Fruit fly (Drosophila melanogaster): ENCODE data around the gene CG11504.

CG11504 gene

DNA sequence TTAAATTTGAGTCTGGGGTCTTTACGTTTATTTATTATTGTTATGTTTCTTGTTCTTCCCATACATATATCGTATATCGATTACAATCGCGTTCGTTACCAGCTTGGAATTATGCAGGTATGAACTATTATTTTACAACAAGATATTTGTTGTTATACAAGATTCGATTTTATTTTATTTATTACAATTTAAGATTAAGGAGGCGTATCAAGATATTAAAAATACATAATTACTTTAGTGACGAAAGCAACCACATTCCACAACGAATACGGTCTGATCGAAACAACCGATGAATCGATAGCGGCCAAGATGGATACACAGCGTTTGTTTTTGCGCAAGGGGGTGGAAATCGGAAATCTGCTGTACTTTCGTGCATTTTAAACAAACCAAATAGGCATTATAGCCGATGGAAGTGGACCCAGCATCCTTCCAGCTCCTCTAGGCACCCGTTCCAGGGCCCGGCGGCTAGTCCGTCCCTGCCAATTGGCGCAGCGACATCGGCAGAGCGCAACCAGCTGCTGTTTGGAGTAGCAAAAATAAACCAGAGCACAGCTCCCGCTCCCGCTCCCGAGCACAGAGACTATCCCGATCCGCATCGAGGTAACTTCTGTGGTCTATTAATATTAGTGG, at the start of gene CG11504, which contains the start of gene CG15525 (continued):
- no peak for TF ChIP-seq Asciz (GFP tag; optimal IDR thresholded peaks at IDR 0.05)
- TF ChIP-seq Gsc (GFP tag; IDR thresholded peaks at IDR 0.05): no peak
- TF ChIP-seq Elba2 (GFP tag; optimal IDR thresholded peaks at IDR 0.05): peak; percentile 6
- no peak for TF ChIP-seq Mes4 (GFP tag; optimal IDR thresholded peaks at IDR 0.05)
- no peak for TF ChIP-seq CG2202 (tag; optimal IDR thresholded peaks at IDR 0.05)
- TF ChIP-seq hth (optimal IDR thresholded peaks at IDR 0.05): no peak
- no peak for TF ChIP-seq CG3281 (GFP tag; optimal IDR thresholded peaks at IDR 0.05)
- TF ChIP-seq bowl (GFP tag; IDR thresholded peaks at IDR 0.05): no peak
- TF ChIP-seq yki (optimal IDR thresholded peaks at IDR 0.05): no peak
- TF ChIP-seq CG4820 (GFP tag; optimal IDR thresholded peaks at IDR 0.05): peak; percentile 37
- TF ChIP-seq Taf1 (GFP tag; IDR thresholded peaks at IDR 0.05): no peak
- TF ChIP-seq dmrt11E (tag; optimal IDR thresholded peaks at IDR 0.05): no peak
- TF ChIP-seq zfh1 (GFP tag; IDR thresholded peaks at IDR 0.05): peak; percentile 51; the same call in 1 of the 3 replicates
- TF ChIP-seq nerfin-2 (GFP tag; IDR thresholded peaks at IDR 0.05; ENCODE audit: partially characterized antibody): peak; percentile 86
- peak; percentile 24 for TF ChIP-seq Dek (tag; optimal IDR thresholded peaks at IDR 0.05)
- no peak for TF ChIP-seq eyg (GFP tag; optimal IDR thresholded peaks at IDR 0.05)
- no peak for TF ChIP-seq Awh (GFP tag; IDR thresholded peaks at IDR 0.05)
- no peak; the same call in 1 of the 3 replicates for TF ChIP-seq CG17361 (GFP tag; IDR thresholded peaks at IDR 0.05)
- TF ChIP-seq Sry-β (GFP tag; optimal IDR thresholded peaks at IDR 0.05): no peak
- peak; percentile 66 for TF ChIP-seq CG6272 (GFP tag; IDR thresholded peaks at IDR 0.05)
- peak; percentile 72 for TF ChIP-seq Dip3 (GFP tag; optimal IDR thresholded peaks at IDR 0.05)
- peak; percentile 31; the same call in 1 of the 2 replicates for TF ChIP-seq CG14667 (GFP tag; IDR thresholded peaks at IDR 0.05)
- peak; percentile 53 for TF ChIP-seq CG4424 (GFP tag; optimal IDR thresholded peaks at IDR 0.05)
- TF ChIP-seq Atf6 (GFP tag; IDR thresholded peaks at IDR 0.05): peak; percentile 63; the same call in 1 of the 2 replicates
- TF ChIP-seq nau (GFP tag; optimal IDR thresholded peaks at IDR 0.05): no peak
- no peak for TF ChIP-seq corto (GFP tag; optimal IDR thresholded peaks at IDR 0.05)
- peak; percentile 18 for TF ChIP-seq jumu (GFP tag; optimal IDR thresholded peaks at IDR 0.05)
- 0 out of 3 replicates have a peak, but pooled peaks have one; percentile 46 for TF ChIP-seq ci (GFP tag; IDR thresholded peaks at IDR 0.05)
- TF ChIP-seq CG18619 (GFP tag; optimal IDR thresholded peaks at IDR 0.05): no peak
- no peak for TF ChIP-seq Sox102F (GFP tag; optimal IDR thresholded peaks at IDR 0.05)
- no peak for TF ChIP-seq wek (GFP tag; optimal IDR thresholded peaks at IDR 0.05)
- TF ChIP-seq Lpt (GFP tag; optimal IDR thresholded peaks at IDR 0.05): no peak
- no peak for TF ChIP-seq ATbp (GFP tag; optimal IDR thresholded peaks at IDR 0.05)
- TF ChIP-seq sug (tag; optimal IDR thresholded peaks at IDR 0.05): no peak
- peak; percentile 50 for TF ChIP-seq grau (tag; optimal IDR thresholded peaks at IDR 0.05)
- TF ChIP-seq CG3407 (GFP tag; optimal IDR thresholded peaks at IDR 0.05): no peak
- peak; percentile 19 for TF ChIP-seq CG18764 (GFP tag; optimal IDR thresholded peaks at IDR 0.05)
- no peak for TF ChIP-seq CG7745 (tag; optimal IDR thresholded peaks at IDR 0.05)
- peak; percentile 71 for TF ChIP-seq CG30403 (GFP tag; optimal IDR thresholded peaks at IDR 0.05)
- TF ChIP-seq Jarid2 (GFP tag; optimal IDR thresholded peaks at IDR 0.05): no peak
- TF ChIP-seq Dip2 (GFP tag; IDR thresholded peaks at IDR 0.05): no peak
- no peak for TF ChIP-seq CTCF (GFP tag; optimal IDR thresholded peaks at IDR 0.05)
- peak; percentile 56 for TF ChIP-seq E2f1 (GFP tag; IDR thresholded peaks at IDR 0.05)
- TF ChIP-seq C15 (GFP tag; IDR thresholded peaks at IDR 0.05): no peak
- TF ChIP-seq Lim3 (GFP tag; IDR thresholded peaks at IDR 0.05): no peak
- TF ChIP-seq ewg (GFP tag; optimal IDR thresholded peaks at IDR 0.05): peak; percentile 52
- TF ChIP-seq CG1233 (GFP tag; optimal IDR thresholded peaks at IDR 0.05): no peak
- no peak for TF ChIP-seq CG3163 (GFP tag; optimal IDR thresholded peaks at IDR 0.05)
- peak; percentile 36; the same call in 1 of the 2 replicates for TF ChIP-seq seq (GFP tag; IDR thresholded peaks at IDR 0.05)
- peak; percentile 10 for TF ChIP-seq fd3F (GFP tag; optimal IDR thresholded peaks at IDR 0.05)
- TF ChIP-seq pho (GFP tag; optimal IDR thresholded peaks at IDR 0.05): peak; percentile 49
- peak; percentile 1 for TF ChIP-seq Atf-2 (GFP tag; optimal IDR thresholded peaks at IDR 0.05)
